Fruit fly (Drosophila melanogaster): ENCODE data around the gene up.

The up gene

dm6 chrX:13616417-13617050 is 14.2 kb upstream of the up start, which contains the start of the genes tth and Tango2 (continued):
- TF ChIP-seq Med (GFP tag), result peak; percentile 92
- TF ChIP-seq D19B (GFP tag; optimal IDR thresholded peaks at IDR 0.05), result no peak
- TF ChIP-seq CG1602 (GFP tag; optimal IDR thresholded peaks at IDR 0.05), result peak; percentile 75
- peak; percentile 70 for TF ChIP-seq Max (GFP tag; optimal IDR thresholded peaks at IDR 0.05)
- peak; percentile 66 for TF ChIP-seq CG14014 (GFP tag; IDR thresholded peaks at IDR 0.05)
- TF ChIP-seq CG10565 (GFP tag; optimal IDR thresholded peaks at IDR 0.05), result no peak
- peak; percentile 60 for TF ChIP-seq Chrac-16 (GFP tag; optimal IDR thresholded peaks at IDR 0.05)
- peak; percentile 76 for TF ChIP-seq PHDP (tag; optimal IDR thresholded peaks at IDR 0.05)
- TF ChIP-seq Meics (GFP tag; optimal IDR thresholded peaks at IDR 0.05), result peak; percentile 79
- TF ChIP-seq ap (GFP tag; IDR thresholded peaks at IDR 0.05), result peak; percentile 36; the same call in 1 of the 2 replicates
- peak; percentile 60 for TF ChIP-seq CG12659 (GFP tag; optimal IDR thresholded peaks at IDR 0.05)
- no peak for TF ChIP-seq wek (GFP tag; optimal IDR thresholded peaks at IDR 0.05)
- TF ChIP-seq stc (GFP tag; IDR thresholded peaks at IDR 0.05), result peak; percentile 72
- TF ChIP-seq Blimp-1 (GFP tag; optimal IDR thresholded peaks at IDR 0.05), result no peak
- peak; percentile 59; the same call in 2 of the 3 replicates for TF ChIP-seq CG7357 (GFP tag; IDR thresholded peaks at IDR 0.05)
- no peak for TF ChIP-seq aop (GFP tag; IDR thresholded peaks at IDR 0.05)
- TF ChIP-seq CG4820 (GFP tag; optimal IDR thresholded peaks at IDR 0.05), result peak; percentile 3
- peak; percentile 46 for TF ChIP-seq B-H2 (GFP tag; optimal IDR thresholded peaks at IDR 0.05)
- TF ChIP-seq Side (GFP tag; optimal IDR thresholded peaks at IDR 0.05), result peak; percentile 54
- TF ChIP-seq Atf6 (GFP tag; IDR thresholded peaks at IDR 0.05), result peak; percentile 77
- TF ChIP-seq Ets97D (GFP tag; optimal IDR thresholded peaks at IDR 0.05), result peak; percentile 59
- TF ChIP-seq Adf1 (GFP tag; IDR thresholded peaks at IDR 0.05), result peak; percentile 14; the same call in 1 of the 2 replicates
- peak; percentile 81 for TF ChIP-seq CG32532 (GFP tag; IDR thresholded peaks at IDR 0.05)
- TF ChIP-seq Ada2b (GFP tag; IDR thresholded peaks at IDR 0.05), result peak; percentile 58
- peak; percentile 96 for TF ChIP-seq sens (GFP tag)
- peak; percentile 43 for TF ChIP-seq crc (GFP tag; optimal IDR thresholded peaks at IDR 0.05)
- TF ChIP-seq CG2199 (GFP tag; IDR thresholded peaks at IDR 0.05), result no peak
- TF ChIP-seq CG15696 (tag; optimal IDR thresholded peaks at IDR 0.05), result peak; percentile 74
- peak; percentile 58 for TF ChIP-seq CG10462 (GFP tag; optimal IDR thresholded peaks at IDR 0.05)
- peak; percentile 50 for TF ChIP-seq Hmx (GFP tag; optimal IDR thresholded peaks at IDR 0.05)
- no peak for TF ChIP-seq CG4328 (GFP tag; optimal IDR thresholded peaks at IDR 0.05)
- TF ChIP-seq pum (GFP tag; optimal IDR thresholded peaks at IDR 0.05), result peak; percentile 65
- peak; percentile 94 for TF ChIP-seq Ets65A (GFP tag)
- peak; percentile 47 for TF ChIP-seq Tbp (GFP tag; optimal IDR thresholded peaks at IDR 0.05)
- TF ChIP-seq Mes4 (GFP tag; optimal IDR thresholded peaks at IDR 0.05), result no peak
- TF ChIP-seq insv (GFP tag; optimal IDR thresholded peaks at IDR 0.05), result peak in 1 of 2 experiments; percentile 9
- peak; percentile 32 for TF ChIP-seq CG2202 (tag; optimal IDR thresholded peaks at IDR 0.05)
- TF ChIP-seq chn (GFP tag; optimal IDR thresholded peaks at IDR 0.05), result peak; percentile 51
- no peak for TF ChIP-seq sc (optimal IDR thresholded peaks at IDR 0.05)
- TF ChIP-seq sc (GFP tag; optimal IDR thresholded peaks at IDR 0.05), result no peak
- peak; percentile 58 for TF ChIP-seq HLH54F (GFP tag; optimal IDR thresholded peaks at IDR 0.05)
- TF ChIP-seq crol (GFP tag; IDR thresholded peaks at IDR 0.05), result no peak
- TF ChIP-seq CG17186 (GFP tag; optimal IDR thresholded peaks at IDR 0.05), result no peak
- TF ChIP-seq Camta (GFP tag; optimal IDR thresholded peaks at IDR 0.05), result peak; percentile 64
- TF ChIP-seq cad (GFP tag; optimal IDR thresholded peaks at IDR 0.05), result no peak
- TF ChIP-seq Ptx1 (GFP tag; IDR thresholded peaks at IDR 0.05), result peak; percentile 77
- peak; percentile 74 for TF ChIP-seq Dref (GFP tag; IDR thresholded peaks at IDR 0.05)
- peak; percentile 80 for TF ChIP-seq CG7839 (tag; optimal IDR thresholded peaks at IDR 0.05)
- TF ChIP-seq unpg (GFP tag; optimal IDR thresholded peaks at IDR 0.05), result peak; percentile 75
- peak; percentile 48; the same call in 1 of the 2 replicates for TF ChIP-seq CG7372 (GFP tag; IDR thresholded peaks at IDR 0.05)
- no peak for TF ChIP-seq sens-2 (GFP tag; IDR thresholded peaks at IDR 0.05)
- peak; percentile 71 for TF ChIP-seq CG6791 (GFP tag; IDR thresholded peaks at IDR 0.05; ENCODE audit: partially characterized antibody)
